Fruit fly (Drosophila melanogaster): ENCODE measurements around the gene Pglym87.

Gene Pglym87

DNA sequence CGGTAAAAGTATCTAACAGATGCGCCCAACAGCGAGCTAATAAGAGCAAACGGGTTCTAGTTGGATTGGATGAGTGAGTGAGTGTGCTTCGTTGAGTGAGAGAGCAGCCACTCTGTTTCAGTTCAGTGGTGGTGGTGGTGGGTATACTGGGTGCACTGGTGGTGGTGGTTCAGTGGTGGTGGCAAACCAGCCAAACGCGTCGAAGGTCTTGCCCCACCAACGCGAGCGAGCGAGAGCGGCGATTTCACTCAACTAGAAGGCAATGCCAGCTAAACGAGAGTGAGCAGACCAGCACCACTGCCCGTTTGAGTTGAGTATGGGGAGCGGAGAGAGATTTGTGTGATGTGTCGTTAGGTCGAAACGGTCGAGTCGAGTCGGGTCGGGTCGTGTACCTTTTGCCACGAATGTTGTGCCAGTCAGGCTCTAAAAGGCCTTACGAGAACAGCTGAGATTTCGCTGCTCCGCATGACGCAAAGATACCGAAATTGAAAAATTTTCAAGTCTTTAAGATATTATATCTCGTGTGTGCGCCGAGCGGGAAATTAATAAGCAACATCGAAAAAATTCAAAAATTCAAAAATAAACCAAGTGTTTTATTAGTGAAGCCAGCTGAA, 48.3 kb upstream of the Pglym87 start (continued):
- no peak for TF ChIP-seq B-H2 (GFP tag; optimal IDR thresholded peaks at IDR 0.05)
- TF ChIP-seq ci (GFP tag; IDR thresholded peaks at IDR 0.05): peak; percentile 22; the same call in 1 of the 3 replicates
- peak; percentile 34; the same call in 1 of the 3 replicates for TF ChIP-seq Dbx (GFP tag; IDR thresholded peaks at IDR 0.05)
- TF ChIP-seq CG3065 (GFP tag; optimal IDR thresholded peaks at IDR 0.05): no peak
- TF ChIP-seq gem (tag; optimal IDR thresholded peaks at IDR 0.05): no peak
- TF ChIP-seq CG7928 (GFP tag; optimal IDR thresholded peaks at IDR 0.05): no peak
- TF ChIP-seq amos (GFP tag; IDR thresholded peaks at IDR 0.05; ENCODE audit: partially characterized antibody): peak; percentile 71; the same call in 1 of the 2 replicates
- TF ChIP-seq Deaf1 (tag; optimal IDR thresholded peaks at IDR 0.05): peak; percentile 96
- no peak for TF ChIP-seq CG9876 (GFP tag; optimal IDR thresholded peaks at IDR 0.05)
- no peak for TF ChIP-seq pnt (GFP tag; optimal IDR thresholded peaks at IDR 0.05)
- TF ChIP-seq Hr3 (GFP tag; optimal IDR thresholded peaks at IDR 0.05): no peak
- no peak for TF ChIP-seq MTF-1 (GFP tag; optimal IDR thresholded peaks at IDR 0.05; ENCODE audit: borderline replicate concordance)
- no peak for TF ChIP-seq CG4854 (GFP tag; optimal IDR thresholded peaks at IDR 0.05)
- no peak for TF ChIP-seq Mad (GFP tag; optimal IDR thresholded peaks at IDR 0.05)
- no peak for TF ChIP-seq CG2712 (tag; optimal IDR thresholded peaks at IDR 0.05)
- no peak for TF ChIP-seq zf30C (GFP tag; optimal IDR thresholded peaks at IDR 0.05)
- no peak for TF ChIP-seq Gsc (GFP tag; IDR thresholded peaks at IDR 0.05)
- TF ChIP-seq CG11695 (GFP tag; IDR thresholded peaks at IDR 0.05): no peak
- TF ChIP-seq z (GFP tag; IDR thresholded peaks at IDR 0.05): peak; percentile 100
- no peak for TF ChIP-seq eve (GFP tag; optimal IDR thresholded peaks at IDR 0.05)
- no peak for TF ChIP-seq CG6813 (GFP tag; optimal IDR thresholded peaks at IDR 0.05)
- TF ChIP-seq cg (GFP tag; optimal IDR thresholded peaks at IDR 0.05): peak; percentile 95
- TF ChIP-seq HmgD (GFP tag; optimal IDR thresholded peaks at IDR 0.05): peak; percentile 37
- TF ChIP-seq emc (GFP tag; optimal IDR thresholded peaks at IDR 0.05): no peak
- no peak for TF ChIP-seq CG12744 (GFP tag; optimal IDR thresholded peaks at IDR 0.05)
- no peak for TF ChIP-seq az2 (GFP tag; optimal IDR thresholded peaks at IDR 0.05)
- peak; percentile 26; the same call in 1 of the 3 replicates for TF ChIP-seq sr (GFP tag; IDR thresholded peaks at IDR 0.05)
- TF ChIP-seq Sox100B (GFP tag; optimal IDR thresholded peaks at IDR 0.05): no peak
- TF ChIP-seq bsh (GFP tag; optimal IDR thresholded peaks at IDR 0.05): no peak
- TF ChIP-seq dysf (GFP tag; IDR thresholded peaks at IDR 0.05): no peak
- no peak for TF ChIP-seq CG8924 (tag; optimal IDR thresholded peaks at IDR 0.05)
- peak; percentile 87 for TF ChIP-seq Nf-YA (GFP tag; IDR thresholded peaks at IDR 0.05)
- TF ChIP-seq lov (optimal IDR thresholded peaks at IDR 0.05): no peak
- TF ChIP-seq lov (GFP tag; IDR thresholded peaks at IDR 0.05): no peak
- no peak for TF ChIP-seq fd102C (GFP tag; optimal IDR thresholded peaks at IDR 0.05)
- TF ChIP-seq pan (optimal IDR thresholded peaks at IDR 0.05): no peak
- TF ChIP-seq pan (GFP tag; optimal IDR thresholded peaks at IDR 0.05 in 1 of 2, IDR thresholded peaks at IDR 0.05 in 1 of 2): no peak
- no peak for TF ChIP-seq CG11093 (GFP tag; IDR thresholded peaks at IDR 0.05)
- no peak for TF ChIP-seq NK7.1 (GFP tag; optimal IDR thresholded peaks at IDR 0.05)
- TF ChIP-seq CG6175 (GFP tag; IDR thresholded peaks at IDR 0.05): peak; percentile 89
- TF ChIP-seq CG10321 (GFP tag; IDR thresholded peaks at IDR 0.05): peak; percentile 96
- TF ChIP-seq CG12299 (tag; optimal IDR thresholded peaks at IDR 0.05): no peak
- TF ChIP-seq en (GFP tag; optimal IDR thresholded peaks at IDR 0.05): no peak
- TF ChIP-seq Blimp-1 (GFP tag; optimal IDR thresholded peaks at IDR 0.05): no peak
- TF ChIP-seq CG14014 (GFP tag; IDR thresholded peaks at IDR 0.05): no peak
- no peak for TF ChIP-seq gt (GFP tag; IDR thresholded peaks at IDR 0.05)
- TF ChIP-seq nom (GFP tag; optimal IDR thresholded peaks at IDR 0.05): peak; percentile 6
- no peak for TF ChIP-seq ranshi (GFP tag; IDR thresholded peaks at IDR 0.05)
- TF ChIP-seq Dip2 (GFP tag; IDR thresholded peaks at IDR 0.05): no peak
- TF ChIP-seq CG1832 (GFP tag; optimal IDR thresholded peaks at IDR 0.05): peak; percentile 98
- no peak for TF ChIP-seq al (GFP tag; IDR thresholded peaks at IDR 0.05)
- TF ChIP-seq H15 (GFP tag; IDR thresholded peaks at IDR 0.05): no peak
